Fruit fly (Drosophila melanogaster) whole organism, embryonic: ENCODE measurements around the gene tomb.

Experiments used
- ATbp ChIP-seq: fragments of 200-800 bp; sonication (Bioruptor generic); optimal IDR thresholded peaks from 2 replicates; lab custom pipeline; 2017; ENCODE audit warnings: missing biosample characterization, mild to moderate bottlenecking, missing genetic modification characterization, missing genetic modification reagents
- CG11456 ChIP-seq: fragments of 200-800 bp; sonication (Bioruptor generic); IDR thresholded peaks from 3 replicates; pipeline ENCODE4 v1.3.6; 2022; ENCODE audit warnings: missing biosample characterization, missing genetic modification characterization
- CG11723 ChIP-seq: fragments of 200-800 bp; sonication (Bioruptor generic); optimal IDR thresholded peaks from 2 replicates; lab custom pipeline; 2017; ENCODE audit warnings: missing biosample characterization, mild to moderate bottlenecking, missing genetic modification characterization
- CG12104 ChIP-seq: fragments of 200-800 bp; sonication (Bioruptor generic); optimal IDR thresholded peaks from 3 replicates; lab custom pipeline; 2016; ENCODE audit warnings: missing biosample characterization, missing genetic modification characterization
- CG1233 ChIP-seq: fragments of 200-800 bp; sonication (Bioruptor generic); optimal IDR thresholded peaks from 4 replicates; lab custom pipeline; 2018; ENCODE audit warnings: missing biosample characterization, mild to moderate bottlenecking, missing genetic modification characterization
- CG12391 ChIP-seq: fragments of 200-800 bp; sonication (Bioruptor generic); optimal IDR thresholded peaks from 3 replicates; lab custom pipeline; 2018; ENCODE audit warnings: missing biosample characterization, mild to moderate bottlenecking, missing genetic modification characterization, moderate library complexity
- CG13424 ChIP-seq: fragments of 200-800 bp; sonication (Bioruptor generic); optimal IDR thresholded peaks from 2 replicates; lab custom pipeline; 2019; ENCODE audit warnings: missing biosample characterization, mild to moderate bottlenecking, missing genetic modification characterization, moderate library complexity
- CG1529 ChIP-seq: fragments of 200-800 bp; sonication (Bioruptor generic); optimal IDR thresholded peaks from 3 replicates; lab custom pipeline; 2018; ENCODE audit warnings: missing biosample characterization, missing genetic modification characterization
- CG16815 ChIP-seq: fragments of 200-800 bp; sonication (Bioruptor generic); optimal IDR thresholded peaks from 3 replicates; lab custom pipeline; 2017; ENCODE audit warnings: missing biosample characterization, mild to moderate bottlenecking, missing genetic modification characterization
- CG17359 ChIP-seq: fragments of 200-800 bp; sonication (Bioruptor generic); optimal IDR thresholded peaks from 3 replicates; lab custom pipeline; 2018; ENCODE audit warnings: missing biosample characterization, mild to moderate bottlenecking, missing genetic modification characterization, moderate library complexity
- CG1792 ChIP-seq: fragments of 200-800 bp; sonication (Bioruptor generic); optimal IDR thresholded peaks from 2 replicates; lab custom pipeline; 2016; ENCODE audit warnings: missing biosample characterization, missing genetic modification characterization
- CG18262 ChIP-seq: fragments of 200-800 bp; optimal IDR thresholded peaks from 3 replicates; lab custom pipeline; 2019; ENCODE audit warnings: missing biosample characterization, mild to moderate bottlenecking, missing genetic modification characterization, moderate library complexity
- CG18599 ChIP-seq: fragments of 200-800 bp; sonication (Bioruptor generic); optimal IDR thresholded peaks from 3 replicates; lab custom pipeline; 2017; ENCODE audit warnings: missing biosample characterization, missing genetic modification characterization, mild to moderate bottlenecking, moderate library complexity, missing genetic modification reagents
- CG18764 ChIP-seq: fragments of 200-800 bp; sonication (Bioruptor generic); optimal IDR thresholded peaks from 3 replicates; lab custom pipeline; 2016; ENCODE audit warnings: missing biosample characterization, missing genetic modification characterization
- CG34224 ChIP-seq: fragments of 200-800 bp; sonication (Bioruptor generic); IDR thresholded peaks from 3 replicates; pipeline ENCODE4 v1.3.6; 2022; ENCODE audit warnings: missing biosample characterization, missing genetic modification characterization; ENCODE audit not compliant: partially characterized antibody
- CG4707 ChIP-seq: fragments of 200-800 bp; sonication (Bioruptor generic); optimal IDR thresholded peaks from 2 replicates; lab custom pipeline; 2018; ENCODE audit warnings: missing biosample characterization, mild to moderate bottlenecking, missing genetic modification characterization, moderate library complexity
- CG6254 ChIP-seq: fragments of 200-800 bp; sonication (Bioruptor generic); optimal IDR thresholded peaks from 3 replicates; lab custom pipeline; 2017; ENCODE audit warnings: mild to moderate bottlenecking, missing biosample characterization, missing genetic modification reagents, missing genetic modification characterization
- CG7786 ChIP-seq: fragments of 200-800 bp; sonication (Bioruptor generic); optimal IDR thresholded peaks from 2 replicates; lab custom pipeline; 2016; ENCODE audit warnings: missing biosample characterization, missing genetic modification characterization
- CG8924 ChIP-seq: fragments of 200-800 bp; optimal IDR thresholded peaks from 3 replicates; lab custom pipeline; 2019; ENCODE audit warnings: missing biosample characterization, mild to moderate bottlenecking, missing genetic modification characterization, moderate library complexity
- CG9437 ChIP-seq: fragments of 200-800 bp; sonication (Bioruptor generic); optimal IDR thresholded peaks from 2 replicates; lab custom pipeline; 2018; ENCODE audit warnings: missing biosample characterization, mild to moderate bottlenecking, missing genetic modification characterization
- E2f2 ChIP-seq: fragments of 200-800 bp; sonication (Bioruptor generic); IDR thresholded peaks from 2 replicates; pipeline ENCODE4 v1.3.6; 2022; ENCODE audit warnings: missing biosample characterization, missing genetic modification characterization
- Gug ChIP-seq: fragments of 200-800 bp; sonication (Bioruptor generic); IDR thresholded peaks from 4 replicates; pipeline ENCODE4 v1.3.6; 2022; ENCODE audit warnings: missing biosample characterization, missing genetic modification characterization
- Max ChIP-seq: fragments of 200-800 bp; sonication (Bioruptor generic); optimal IDR thresholded peaks from 2 replicates; lab custom pipeline; 2016; ENCODE audit warnings: missing biosample characterization, mild to moderate bottlenecking, missing genetic modification characterization
- NK7.1 ChIP-seq: fragments of 200-800 bp; sonication (Bioruptor generic); optimal IDR thresholded peaks from 3 replicates; lab custom pipeline; 2016; ENCODE audit warnings: missing biosample characterization, missing genetic modification characterization
- NfI ChIP-seq: fragments of 200-800 bp; sonication (Bioruptor generic); optimal IDR thresholded peaks from 3 replicates; lab custom pipeline; 2018; ENCODE audit warnings: missing biosample characterization, mild to moderate bottlenecking, missing genetic modification characterization, moderate library complexity
- Side ChIP-seq: fragments of 200-800 bp; sonication (Bioruptor generic); optimal IDR thresholded peaks from 2 replicates; lab custom pipeline; 2016; ENCODE audit warnings: missing biosample characterization, missing genetic modification characterization
- Sox100B ChIP-seq: fragments of 200-800 bp; sonication (Bioruptor generic); optimal IDR thresholded peaks from 3 replicates; lab custom pipeline; 2018; ENCODE audit warnings: missing biosample characterization, mild to moderate bottlenecking, missing genetic modification characterization
- Sox102F ChIP-seq: fragments of 200-800 bp; sonication (Bioruptor generic); optimal IDR thresholded peaks from 2 replicates; lab custom pipeline; 2018; ENCODE audit warnings: missing biosample characterization, mild to moderate bottlenecking, missing genetic modification characterization, moderate library complexity
- Ssrp ChIP-seq: fragments of 200-800 bp; sonication (Bioruptor generic); optimal IDR thresholded peaks from 2 replicates; lab custom pipeline; 2018; ENCODE audit warnings: missing biosample characterization, mild to moderate bottlenecking, missing genetic modification characterization, moderate library complexity
- Xbp1 ChIP-seq: fragments of 200-800 bp; sonication (Bioruptor generic); optimal IDR thresholded peaks from 3 replicates; lab custom pipeline; 2016; ENCODE audit warnings: missing biosample characterization, mild to moderate bottlenecking, missing genetic modification characterization
- bsh ChIP-seq, 2 experiments: fragments of 200-800 bp; sonication (Bioruptor generic); optimal IDR thresholded peaks; 2 replicates each; lab custom pipeline; 2017 to 2018; ENCODE audit warnings: mild to moderate bottlenecking in 2 of 2, missing biosample characterization in 2 of 2, missing genetic modification characterization in 2 of 2, moderate library complexity in 1 of 2
- chm ChIP-seq: fragments of 200-800 bp; sonication (Bioruptor generic); IDR thresholded peaks from 2 replicates; pipeline ENCODE4 v1.3.6; 2022; ENCODE audit warnings: missing biosample characterization, missing genetic modification characterization
- gfzf ChIP-seq: fragments of 200-800 bp; sonication (Bioruptor generic); optimal IDR thresholded peaks from 2 replicates; lab custom pipeline; 2016; ENCODE audit warnings: missing biosample characterization, mild to moderate bottlenecking, missing genetic modification characterization, moderate library complexity
- grau ChIP-seq: fragments of 200-800 bp; optimal IDR thresholded peaks from 3 replicates; lab custom pipeline; 2019; ENCODE audit warnings: missing biosample characterization, mild to moderate bottlenecking, missing genetic modification characterization, moderate library complexity
- grn ChIP-seq: fragments of 200-800 bp; sonication (Bioruptor generic); optimal IDR thresholded peaks from 3 replicates; lab custom pipeline; 2017; ENCODE audit warnings: missing biosample characterization, missing genetic modification characterization
- gro ChIP-seq: fragments of 200-800 bp; sonication (Bioruptor generic); optimal IDR thresholded peaks from 2 replicates; lab custom pipeline; 2016; ENCODE audit warnings: missing biosample characterization, missing genetic modification characterization
- jumu ChIP-seq: fragments of 200-800 bp; sonication (Bioruptor generic); optimal IDR thresholded peaks from 3 replicates; lab custom pipeline; 2016; ENCODE audit warnings: missing biosample characterization, missing genetic modification characterization
- kay ChIP-seq: fragments of 200-800 bp; sonication (Bioruptor generic); optimal IDR thresholded peaks from 2 replicates; lab custom pipeline; 2016; ENCODE audit warnings: missing biosample characterization, missing genetic modification characterization
- ken ChIP-seq: fragments of 200-800 bp; sonication (Bioruptor generic); IDR thresholded peaks from 3 replicates; pipeline ENCODE4 v1.3.6; 2022; ENCODE audit warnings: missing biosample characterization, missing genetic modification characterization
- klu ChIP-seq: fragments of 200-800 bp; sonication (Bioruptor generic); IDR thresholded peaks from 2 replicates; pipeline ENCODE4 v1.3.6; 2022; ENCODE audit warnings: missing biosample characterization, missing genetic modification characterization
- lilli ChIP-seq: fragments of 200-800 bp; sonication (Bioruptor generic); optimal IDR thresholded peaks from 3 replicates; lab custom pipeline; 2016; ENCODE audit warnings: missing biosample characterization, missing genetic modification characterization
- nau ChIP-seq: fragments of 200-800 bp; sonication (Bioruptor generic); optimal IDR thresholded peaks from 3 replicates; lab custom pipeline; 2017; ENCODE audit warnings: missing biosample characterization, mild to moderate bottlenecking, missing genetic modification characterization, missing genetic modification reagents
- oc ChIP-seq: fragments of 200-800 bp; sonication (Bioruptor generic); optimal IDR thresholded peaks from 2 replicates; lab custom pipeline; 2018; ENCODE audit warnings: missing biosample characterization, mild to moderate bottlenecking, missing genetic modification characterization, moderate library complexity
- p53 ChIP-seq: fragments of 200-800 bp; sonication (Bioruptor generic); optimal IDR thresholded peaks from 2 replicates; lab custom pipeline; 2016; ENCODE audit warnings: missing biosample characterization, missing genetic modification characterization
- pros ChIP-seq: fragments of 200-800 bp; sonication (Bioruptor generic); optimal IDR thresholded peaks from 3 replicates; lab custom pipeline; 2019; ENCODE audit warnings: missing biosample characterization, mild to moderate bottlenecking, missing genetic modification characterization, moderate library complexity
- sim ChIP-seq: fragments of 200-800 bp; sonication (Bioruptor generic); IDR thresholded peaks from 2 replicates; pipeline ENCODE4 v1.3.6; 2022; ENCODE audit warnings: missing biosample characterization, missing genetic modification characterization
- tll ChIP-seq, 2 experiments: fragments of 200-800 bp in 1 of 2; fragments of >200 bp in 1 of 2; sonication (Bioruptor generic) in 1 of 2; optimal IDR thresholded peaks; 2 replicates each; lab custom pipeline; 2017 to 2019; ENCODE audit warnings: missing biosample characterization in 2 of 2, missing genetic modification characterization in 2 of 2, mild to moderate bottlenecking in 1 of 2, moderate library complexity in 1 of 2
- trem ChIP-seq: fragments of 200-800 bp; optimal IDR thresholded peaks from 3 replicates; lab custom pipeline; 2019; ENCODE audit warnings: missing biosample characterization, mild to moderate bottlenecking, missing genetic modification characterization, moderate library complexity
- zen ChIP-seq: fragments of 200-800 bp; sonication (Bioruptor generic); optimal IDR thresholded peaks from 3 replicates; lab custom pipeline; 2018; ENCODE audit warnings: missing biosample characterization, mild to moderate bottlenecking, missing genetic modification characterization, moderate library complexity

Gene tomb

DNA sequence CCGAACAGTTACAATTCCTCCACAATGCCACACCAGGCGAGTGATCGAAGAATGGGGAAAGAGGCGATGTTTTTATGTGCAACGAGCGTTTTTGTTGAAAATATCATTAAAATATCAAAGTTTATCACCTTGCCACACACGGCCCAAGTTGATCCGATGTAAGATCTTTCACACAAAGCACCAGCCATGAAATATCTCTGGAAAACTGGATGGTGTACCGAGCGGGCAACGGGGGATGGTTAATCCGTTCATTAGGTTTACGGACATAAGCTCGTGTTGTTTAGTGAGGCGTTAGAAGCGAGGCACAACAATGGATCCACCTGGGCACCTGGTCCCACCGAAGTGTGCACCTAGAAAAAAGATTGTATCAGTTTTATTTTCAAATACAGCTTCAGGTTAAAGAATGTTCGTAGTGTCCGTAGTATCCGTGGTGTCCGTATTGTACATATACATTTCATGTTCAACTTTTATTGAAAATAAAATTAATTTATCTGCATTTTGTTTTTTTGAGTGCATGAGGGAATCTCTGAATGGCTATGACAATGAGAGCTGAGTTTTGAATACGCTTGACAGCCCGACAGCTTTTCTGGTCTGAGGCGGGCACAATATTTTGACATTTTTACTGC lies 40.0 kb downstream of the tomb start (continued):
- peak; percentile 73 for TF ChIP-seq CG13424 (tag; lab: Kevin White, UChicago)
- peak; percentile 33 for TF ChIP-seq Max (GFP tag; lab: Kevin White, UChicago)
- TF ChIP-seq CG4707 (GFP tag; lab: Kevin White, UChicago) = peak; percentile 57
- peak; percentile 52 for TF ChIP-seq CG6254 (GFP tag; lab: Kevin White, UChicago)
- TF ChIP-seq oc (tag; lab: Kevin White, UChicago) = peak; percentile 96
- no peak for TF ChIP-seq grn (GFP tag; lab: Kevin White, UChicago)
- TF ChIP-seq CG1529 (GFP tag; lab: Kevin White, UChicago) = peak; percentile 41
- TF ChIP-seq CG18599 (GFP tag; lab: Kevin White, UChicago) = peak; percentile 49
- TF ChIP-seq CG17359 = peak; percentile 61
- no peak for TF ChIP-seq CG1792 (GFP tag; lab: Kevin White, UChicago)
- peak; percentile 22 for TF ChIP-seq nau (GFP tag; lab: Kevin White, UChicago)
- TF ChIP-seq CG12391 = peak; percentile 66
- no peak for TF ChIP-seq pros (GFP tag; lab: Kevin White, UChicago)
- 0 out of 2 replicates have a peak, but pooled peaks have one; percentile 19 for TF ChIP-seq sim (GFP tag; lab: Robert Waterston, UW)
- peak; percentile 48 for TF ChIP-seq Sox100B (GFP tag; lab: Kevin White, UChicago)
- TF ChIP-seq trem (tag; lab: Kevin White, UChicago) = peak; percentile 59
- peak; percentile 34 for TF ChIP-seq CG12104
- TF ChIP-seq CG34224 = no peak
- TF ChIP-seq klu (GFP tag; lab: Robert Waterston, UW) = 0 out of 2 replicates have a peak, but pooled peaks have one; percentile 33
- peak; percentile 52 for TF ChIP-seq ATbp (GFP tag; lab: Kevin White, UChicago)
- TF ChIP-seq CG8924 (tag; lab: Kevin White, UChicago) = peak; percentile 66
- TF ChIP-seq gro = peak; percentile 14
- peak; percentile 32 for TF ChIP-seq Side (GFP tag; lab: Kevin White, UChicago)
- peak; percentile 76 for TF ChIP-seq CG18262 (tag; lab: Kevin White, UChicago)
- TF ChIP-seq CG1233 (GFP tag; lab: Kevin White, UChicago) = peak; percentile 35
- peak; percentile 11 for TF ChIP-seq CG11723 (GFP tag; lab: Kevin White, UChicago)
- TF ChIP-seq p53 (GFP tag; lab: Kevin White, UChicago) = no peak
- peak; percentile 4 for TF ChIP-seq CG18764 (GFP tag; lab: Kevin White, UChicago)
- peak in 1 of 2 experiments; percentile 83 for TF ChIP-seq bsh (GFP tag; optimal IDR thresholded peaks at IDR 0.05; lab: Kevin White, UChicago)
- peak; percentile 31 for TF ChIP-seq zen (tag; lab: Kevin White, UChicago)
- TF ChIP-seq Ssrp (tag; lab: Kevin White, UChicago) = peak; percentile 58
- peak; percentile 55 for TF ChIP-seq lilli
- TF ChIP-seq CG7786 = peak; percentile 37
- peak; percentile 53 for TF ChIP-seq NfI
- TF ChIP-seq CG11456 = peak; percentile 60; the same call in 1 of the 3 replicates
- TF ChIP-seq gfzf (GFP tag; lab: Kevin White, UChicago) = no peak
- TF ChIP-seq NK7.1 = peak; percentile 9
- TF ChIP-seq jumu (GFP tag; lab: Kevin White, UChicago) = peak; percentile 34
- TF ChIP-seq kay (GFP tag; lab: Kevin White, UChicago) = no peak
- no peak for TF ChIP-seq E2f2 (GFP tag; lab: Robert Waterston, UW)
- TF ChIP-seq grau = peak; percentile 69
- peak; percentile 65; the same call in 1 of the 2 replicates for TF ChIP-seq chm (GFP tag; lab: Robert Waterston, UW)
- peak; percentile 50 for TF ChIP-seq Xbp1
- peak; percentile 19 for TF ChIP-seq CG16815 (GFP tag; lab: Kevin White, UChicago)
- TF ChIP-seq ken (GFP tag; lab: Robert Waterston, UW) = peak; percentile 69
- peak; percentile 24; the same call in 1 of the 4 replicates for TF ChIP-seq Gug (GFP tag; lab: Robert Waterston, UW)
- peak; percentile 62 for TF ChIP-seq Sox102F
- TF ChIP-seq tll (GFP tag; optimal IDR thresholded peaks at IDR 0.05; lab: Kevin White, UChicago) = no peak
- TF ChIP-seq CG9437 (GFP tag; lab: Kevin White, UChicago) = no peak
